Worm (Caenorhabditis elegans) whole organism, L3 larva: Measurements from ENCODE around the gene T28A11.13.

Experiments used
- R02D3.7 ChIP-seq: fragments of 150-350 bp; optimal IDR thresholded peaks from 2 replicates; lab custom pipeline; 2014; ENCODE audit warnings: missing biosample characterization, missing genetic modification characterization
- ama-1 ChIP-seq: fragments of 150-350 bp; optimal IDR thresholded peaks from 2 replicates; lab custom pipeline; 2018
- ceh-28 ChIP-seq: fragments of 150-350 bp; optimal IDR thresholded peaks from 2 replicates; lab custom pipeline; 2014; ENCODE audit warnings: missing biosample characterization, missing genetic modification reagents, missing genetic modification characterization
- ceh-82 ChIP-seq: fragments of 150-350 bp; optimal IDR thresholded peaks from 2 replicates; lab custom pipeline; 2014; ENCODE audit warnings: missing biosample characterization, missing genetic modification characterization
- daf-12 ChIP-seq: fragments of 150-350 bp; optimal IDR thresholded peaks from 2 replicates; lab custom pipeline; 2014; ENCODE audit warnings: missing biosample characterization, missing genetic modification reagents, missing genetic modification characterization
- elt-2 ChIP-seq: sonication (generic microtip); optimal IDR thresholded peaks from 2 replicates; lab custom pipeline; 2016; ENCODE audit warnings: missing genetic modification reagents, mild to moderate bottlenecking, missing genetic modification characterization, missing compliant biosample characterization
- elt-3 ChIP-seq, 3 experiments: fragments of 150-350 bp in 1 of 3; sonication (generic microtip) in 2 of 3; optimal IDR thresholded peaks; 2 replicates in 2 of 3; 4 replicates in 1 of 3; lab custom pipeline; 2014 to 2017; ENCODE audit warnings: missing biosample characterization in 3 of 3, missing genetic modification characterization in 3 of 3
- eor-1 ChIP-seq, 2 experiments: fragments of 150-350 bp; optimal IDR thresholded peaks; 2 replicates each; lab custom pipeline; 2014 to 2018; ENCODE audit warnings: missing biosample characterization in 2 of 2, missing genetic modification characterization in 2 of 2
- fkh-10 ChIP-seq: sonication (generic microtip); optimal IDR thresholded peaks from 2 replicates; lab custom pipeline; 2017; ENCODE audit warnings: missing biosample characterization, missing genetic modification reagents, missing genetic modification characterization
- fos-1 ChIP-seq: fragments of 150-350 bp; optimal IDR thresholded peaks from 2 replicates; lab custom pipeline; 2014; ENCODE audit warnings: missing biosample characterization, missing genetic modification characterization
- hmg-11 ChIP-seq: sonication (generic microtip); optimal IDR thresholded peaks from 2 replicates; lab custom pipeline; 2016; ENCODE audit warnings: missing genetic modification characterization, missing compliant biosample characterization
- jun-1 ChIP-seq: fragments of 150-350 bp; optimal IDR thresholded peaks from 2 replicates; lab custom pipeline; 2014; ENCODE audit warnings: missing biosample characterization, missing genetic modification reagents, missing genetic modification characterization
- lin-15B ChIP-seq: fragments of 150-350 bp; optimal IDR thresholded peaks from 2 replicates; lab custom pipeline; 2014; ENCODE audit warnings: missing biosample characterization, missing genetic modification characterization
- lsy-12 ChIP-seq: sonication (generic microtip); optimal IDR thresholded peaks from 2 replicates; lab custom pipeline; 2016; ENCODE audit warnings: mild to moderate bottlenecking, missing genetic modification characterization, missing compliant biosample characterization
- mml-1 ChIP-seq: fragments of 150-350 bp; sonication (generic microtip); optimal IDR thresholded peaks from 3 replicates; lab custom pipeline; 2014; ENCODE audit warnings: missing biosample characterization, missing genetic modification characterization
- nhr-11 ChIP-seq: fragments of 150-350 bp; optimal IDR thresholded peaks from 2 replicates; lab custom pipeline; 2014; ENCODE audit warnings: missing biosample characterization, missing genetic modification characterization
- nhr-237 ChIP-seq: fragments of 150-350 bp; optimal IDR thresholded peaks from 2 replicates; lab custom pipeline; 2014; ENCODE audit warnings: missing biosample characterization, missing genetic modification characterization
- nhr-25 ChIP-seq: sonication (generic microtip); optimal IDR thresholded peaks from 2 replicates; lab custom pipeline; 2017; ENCODE audit warnings: missing biosample characterization, missing genetic modification characterization
- nhr-28 ChIP-seq: fragments of 150-350 bp; optimal IDR thresholded peaks from 2 replicates; lab custom pipeline; 2014; ENCODE audit warnings: missing biosample characterization, missing genetic modification characterization
- nhr-43 ChIP-seq: sonication (generic microtip); optimal IDR thresholded peaks from 2 replicates; lab custom pipeline; 2016; ENCODE audit warnings: mild to moderate bottlenecking, missing genetic modification characterization, missing compliant biosample characterization; ENCODE audit not compliant: poor library complexity, severe bottlenecking
- nhr-67 ChIP-seq: fragments of 150-350 bp; optimal IDR thresholded peaks from 2 replicates; lab custom pipeline; 2014; ENCODE audit warnings: missing biosample characterization, missing genetic modification characterization
- nhr-77 ChIP-seq: fragments of 150-350 bp; optimal IDR thresholded peaks from 2 replicates; lab custom pipeline; 2014; ENCODE audit warnings: missing biosample characterization, missing genetic modification characterization
- pqm-1 ChIP-seq: fragments of 150-350 bp; optimal IDR thresholded peaks from 2 replicates; lab custom pipeline; 2017; ENCODE audit warnings: missing biosample characterization, missing genetic modification characterization, inconsistent platforms
- skn-1 ChIP-seq: fragments of 150-350 bp; optimal IDR thresholded peaks from 2 replicates; lab custom pipeline; 2014; ENCODE audit warnings: missing biosample characterization, missing genetic modification characterization
- tbx-2 ChIP-seq: sonication (generic microtip); optimal IDR thresholded peaks from 2 replicates; lab custom pipeline; 2016; ENCODE audit warnings: mild to moderate bottlenecking, missing genetic modification characterization, missing compliant biosample characterization
- unc-62 ChIP-seq: fragments of 150-350 bp; sonication (generic microtip); optimal IDR thresholded peaks from 4 replicates; lab custom pipeline; 2014; ENCODE audit warnings: missing biosample characterization, missing genetic modification reagents, missing genetic modification characterization
- zag-1 ChIP-seq: fragments of 150-350 bp; optimal IDR thresholded peaks from 2 replicates; lab custom pipeline; 2014; ENCODE audit warnings: missing biosample characterization, missing genetic modification characterization
- ztf-4 ChIP-seq: fragments of 150-350 bp; optimal IDR thresholded peaks from 2 replicates; lab custom pipeline; 2014; ENCODE audit warnings: missing biosample characterization, missing genetic modification characterization

The T28A11.13 gene

ce11 chrV:3208940-3209339 lies 41.1 kb downstream of the T28A11.13 start:
- TF ChIP-seq nhr-67 (tag; lab: Kevin White, UChicago) (no peak), zag-1 (tag; lab: Kevin White, UChicago) (no peak), nhr-77 (tag; lab: Kevin White, UChicago) (no peak), hmg-11 (no peak), unc-62 (no peak), ama-1 (no peak), fos-1 (tag; lab: Kevin White, UChicago) (no peak), pqm-1 (tag; lab: Kevin White, UChicago) (no peak), elt-2 (tag; lab: Kevin White, UChicago) (no peak), ztf-4 (no peak), elt-3 (tag; optimal IDR thresholded peaks at IDR 0.05; lab: Kevin White, UChicago) (no peak)
- TF ChIP-seq, all 47 proteins: peak for 0

- TF ChIP-seq fos-1 (tag; lab: Kevin White, UChicago) (no peak), ceh-28 (no peak), nhr-25 (tag; lab: Kevin White, UChicago) (no peak), elt-3 (tag; optimal IDR thresholded peaks at IDR 0.05; lab: Kevin White, UChicago) (no peak), nhr-11 (tag; lab: Kevin White, UChicago) (no peak), ama-1 (no peak), nhr-43 (tag; lab: Kevin White, UChicago) (no peak), eor-1 (tag; optimal IDR thresholded peaks at IDR 0.05; lab: Kevin White, UChicago) (no peak), lin-15B (tag; lab: Kevin White, UChicago) (no peak), nhr-28 (tag; lab: Kevin White, UChicago) (no peak), ztf-4 (no peak), ceh-82 (no peak), elt-2 (tag; lab: Kevin White, UChicago) (no peak), fkh-10 (GFP tag; lab: Kevin White, UChicago) (no peak), tbx-2 (tag; lab: Kevin White, UChicago) (no peak), mml-1 (tag; lab: Kevin White, UChicago) (no peak)
Measured at ce11 chrV:3204433-3204832, 45.6 kb downstream of the T28A11.13 start.

ce11 chrV:3200323-3200722 lies 49.7 kb downstream of the T28A11.13 start, which contains the start of gene K08D9.4:
TSS of gene K08D9.4 (minus strand) at chrV:3200423.
- TF ChIP-seq nhr-237 (tag; lab: Kevin White, UChicago) (no peak), R02D3.7 (tag; lab: Kevin White, UChicago) (no peak), skn-1 (tag; lab: Kevin White, UChicago) (no peak), tbx-2 (tag; lab: Kevin White, UChicago) (no peak), elt-2 (tag; lab: Kevin White, UChicago) (no peak), daf-12 (tag; lab: Kevin White, UChicago) (no peak), pqm-1 (tag; lab: Kevin White, UChicago) (no peak), fos-1 (tag; lab: Kevin White, UChicago) (no peak), mml-1 (tag; lab: Kevin White, UChicago) (no peak), lsy-12 (no peak), jun-1 (no peak), fkh-10 (GFP tag; lab: Kevin White, UChicago) (no peak)
